Worm (Caenorhabditis elegans) whole organism, L1 larva: ENCODE measurements around the gene lron-12.

Source experiments
- ama-1 ChIP-seq: fragments of 150-350 bp; optimal IDR thresholded peaks from 2 replicates; lab custom pipeline; 2014
- ceh-82 ChIP-seq, 3 experiments: fragments of 150-350 bp in 1 of 3; sonication (generic microtip) in 2 of 3; optimal IDR thresholded peaks; 2 replicates each; lab custom pipeline; 2014 to 2017; ENCODE audit warnings: missing biosample characterization in 3 of 3, missing genetic modification characterization in 3 of 3
- jun-1 ChIP-seq: fragments of 150-350 bp; optimal IDR thresholded peaks from 2 replicates; lab custom pipeline; 2014; ENCODE audit warnings: missing biosample characterization, missing genetic modification reagents, missing genetic modification characterization
- lin-14 ChIP-seq: fragments of 200-800 bp; sonication (Bioruptor generic); optimal IDR thresholded peaks from 2 replicates; lab custom pipeline; 2018; ENCODE audit warnings: mild to moderate bottlenecking, missing genetic modification characterization, moderate library complexity, missing compliant biosample characterization
- nhr-11 ChIP-seq: fragments of 150-350 bp; optimal IDR thresholded peaks from 2 replicates; lab custom pipeline; 2014; ENCODE audit warnings: missing biosample characterization, missing genetic modification characterization
- nhr-12 ChIP-seq: sonication (generic microtip); optimal IDR thresholded peaks from 2 replicates; lab custom pipeline; 2017; ENCODE audit warnings: missing biosample characterization, missing genetic modification characterization
- nhr-237 ChIP-seq: fragments of 150-350 bp; optimal IDR thresholded peaks from 2 replicates; lab custom pipeline; 2014; ENCODE audit warnings: missing biosample characterization, missing genetic modification characterization
- nhr-28 ChIP-seq: fragments of 150-350 bp; optimal IDR thresholded peaks from 2 replicates; lab custom pipeline; 2014; ENCODE audit warnings: missing biosample characterization, missing genetic modification characterization
- nhr-76 ChIP-seq: sonication (generic microtip); optimal IDR thresholded peaks from 2 replicates; lab custom pipeline; 2017; ENCODE audit warnings: missing biosample characterization, missing genetic modification characterization
- nhr-84 ChIP-seq: sonication (generic microtip); optimal IDR thresholded peaks from 2 replicates; lab custom pipeline; 2017; ENCODE audit warnings: missing biosample characterization, missing genetic modification characterization
- pqm-1 ChIP-seq: sonication (generic microtip); optimal IDR thresholded peaks from 3 replicates; lab custom pipeline; 2017; ENCODE audit warnings: missing biosample characterization, missing genetic modification characterization
- unc-98 ChIP-seq: fragments of 200-800 bp; sonication (Bioruptor generic); IDR thresholded peaks from 2 replicates; pipeline ENCODE4 v1.3.6; 2022; ENCODE audit warnings: missing genetic modification characterization, missing compliant biosample characterization
- zip-4 ChIP-seq: fragments of 200-800 bp; sonication (Bioruptor generic); optimal IDR thresholded peaks from 2 replicates; lab custom pipeline; 2018; ENCODE audit warnings: mild to moderate bottlenecking, missing genetic modification characterization, moderate library complexity, missing compliant biosample characterization
- ztf-4 ChIP-seq: fragments of 150-350 bp; optimal IDR thresholded peaks from 2 replicates; lab custom pipeline; 2014; ENCODE audit warnings: missing biosample characterization, missing genetic modification characterization

DNA sequence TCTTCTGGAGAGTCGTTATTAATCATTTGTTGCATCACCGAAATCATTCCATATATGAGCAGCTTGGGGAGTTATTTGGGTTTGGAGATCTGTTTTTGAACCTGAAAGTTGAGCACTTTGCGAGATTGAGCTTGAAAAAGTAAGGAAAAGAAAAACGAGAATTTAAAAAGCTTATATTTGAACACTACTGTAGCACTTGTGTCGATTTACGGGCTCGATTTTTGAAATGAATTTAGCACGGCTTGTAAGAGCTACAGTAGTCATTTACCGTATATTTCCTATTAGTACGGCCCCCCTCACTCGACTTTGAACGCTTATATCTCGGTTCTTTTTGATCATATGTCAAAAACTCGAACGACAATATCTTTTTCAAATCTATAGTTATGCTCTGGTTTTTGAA is 34.1 kb downstream of the lron-12 start, which contains the start of gene nob-1:
- TF ChIP-seq ama-1 (lab: Kevin White, UChicago) (no peak), lin-14 (GFP tag; lab: Kevin White, UChicago) (no peak), nhr-12 (tag; lab: Kevin White, UChicago) (no peak), nhr-237 (tag; lab: Kevin White, UChicago) (no peak), nhr-76 (tag; lab: Kevin White, UChicago) (no peak), nhr-11 (tag; lab: Kevin White, UChicago) (no peak), zip-4 (GFP tag; lab: Kevin White, UChicago) (no peak), ztf-4 (tag; lab: Kevin White, UChicago) (no peak), nhr-28 (tag; lab: Kevin White, UChicago) (no peak), ceh-82 (tag; optimal IDR thresholded peaks at IDR 0.05; lab: Kevin White, UChicago) (no peak), jun-1 (tag; lab: Kevin White, UChicago) (no peak), pqm-1 (tag; lab: Kevin White, UChicago) (no peak), unc-98 (GFP tag; lab: Robert Waterston, UW) (no peak), nhr-84 (tag; lab: Kevin White, UChicago) (no peak)
